Worm (Caenorhabditis elegans): ENCODE measurements around the gene Y39F10C.3.
"Not testable (repeated sequence)": the region's sequence is repeated elsewhere in the genome, so short reads cannot be mapped to it uniquely, and the experiment has no call there.

- not testable (repeated sequence) for TF ChIP-seq ref-1 (GFP tag; conservative IDR thresholded peaks at IDR 0.05); ztf-23 (GFP tag; IDR thresholded peaks at IDR 0.05); med-1 (GFP tag; optimal IDR thresholded peaks at IDR 0.05; ENCODE audit: insufficient read depth); T22C8.4 (GFP tag; IDR thresholded peaks at IDR 0.05); flt-1 (GFP tag; IDR thresholded peaks at IDR 0.05); ztf-29 (GFP tag; IDR thresholded peaks at IDR 0.05)
These were observed 44.8 kb upstream of the Y39F10C.3 start for ce11 chrII:629454-629853.
